Fruit fly (Drosophila melanogaster): ENCODE measurements around the gene Gr93c.

Gene Gr93c

dm6 chr3R:21829487-21829957 lies 15.5 kb downstream of the Gr93c start:
- TF ChIP-seq grn (GFP tag; optimal IDR thresholded peaks at IDR 0.05) (peak; percentile 73), ac (GFP tag; optimal IDR thresholded peaks at IDR 0.05) (no peak), CG8478 (optimal IDR thresholded peaks at IDR 0.05) (no peak), gem (tag; optimal IDR thresholded peaks at IDR 0.05) (no peak), CG4360 (GFP tag; IDR thresholded peaks at IDR 0.05) (peak; percentile 98), btn (GFP tag; optimal IDR thresholded peaks at IDR 0.05) (no peak), Med (GFP tag) (peak; percentile 55), CG3065 (GFP tag; optimal IDR thresholded peaks at IDR 0.05) (no peak), tgo (GFP tag; IDR thresholded peaks at IDR 0.05) (0 out of 3 replicates have a peak, but pooled peaks have one; percentile 1), CG8359 (GFP tag; optimal IDR thresholded peaks at IDR 0.05; ENCODE audit: borderline replicate concordance) (no peak), fd64A (GFP tag; optimal IDR thresholded peaks at IDR 0.05) (no peak), chinmo (GFP tag; IDR thresholded peaks at IDR 0.05; ENCODE audit: partially characterized antibody) (no peak), slou (GFP tag; optimal IDR thresholded peaks at IDR 0.05) (no peak), Mrtf (GFP tag; IDR thresholded peaks at IDR 0.05) (no peak), wor (GFP tag; IDR thresholded peaks at IDR 0.05) (no peak), pb (GFP tag; optimal IDR thresholded peaks at IDR 0.05) (no peak), pita (GFP tag; optimal IDR thresholded peaks at IDR 0.05) (no peak), Blimp-1 (GFP tag; optimal IDR thresholded peaks at IDR 0.05) (no peak), eyg (GFP tag; optimal IDR thresholded peaks at IDR 0.05) (no peak), CG7556 (GFP tag; optimal IDR thresholded peaks at IDR 0.05) (no peak), ems (GFP tag; optimal IDR thresholded peaks at IDR 0.05) (no peak), fu2 (GFP tag; optimal IDR thresholded peaks at IDR 0.05) (no peak), CG18764 (GFP tag; optimal IDR thresholded peaks at IDR 0.05) (no peak), gfzf (GFP tag; optimal IDR thresholded peaks at IDR 0.05) (no peak), Camta (GFP tag; optimal IDR thresholded peaks at IDR 0.05) (no peak), oc (tag; optimal IDR thresholded peaks at IDR 0.05) (peak; percentile 5), sd (tag; optimal IDR thresholded peaks at IDR 0.05) (peak; percentile 15), eve (GFP tag; optimal IDR thresholded peaks at IDR 0.05) (peak in 1 of 2 experiments; percentile 16), fd96Cb (tag; optimal IDR thresholded peaks at IDR 0.05) (no peak), CG10366 (GFP tag; IDR thresholded peaks at IDR 0.05) (no peak), CG15479 (GFP tag; optimal IDR thresholded peaks at IDR 0.05) (peak; percentile 76), wek (GFP tag; optimal IDR thresholded peaks at IDR 0.05) (no peak), yki (optimal IDR thresholded peaks at IDR 0.05) (peak; percentile 36), cas (GFP tag; IDR thresholded peaks at IDR 0.05) (no peak), CG14441 (GFP tag; IDR thresholded peaks at IDR 0.05) (no peak), CG14050 (GFP tag; IDR thresholded peaks at IDR 0.05) (no peak), pan (optimal IDR thresholded peaks at IDR 0.05) (no peak), pan (GFP tag; optimal IDR thresholded peaks at IDR 0.05 in 1 of 2, IDR thresholded peaks at IDR 0.05 in 1 of 2) (no peak), Dll (GFP tag; IDR thresholded peaks at IDR 0.05; ENCODE audit: partially characterized antibody) (0 out of 4 replicates have a peak, but pooled peaks have one; percentile 33), CG3838 (GFP tag; optimal IDR thresholded peaks at IDR 0.05) (peak; percentile 14), tap (tag; optimal IDR thresholded peaks at IDR 0.05) (no peak), CG31388 (GFP tag; optimal IDR thresholded peaks at IDR 0.05) (no peak), D19A (tag; optimal IDR thresholded peaks at IDR 0.05) (peak; percentile 79), ATbp (GFP tag; optimal IDR thresholded peaks at IDR 0.05) (no peak), Pdp1 (GFP tag; optimal IDR thresholded peaks at IDR 0.05) (peak in 1 of 2 experiments; percentile 81), CG8924 (tag; optimal IDR thresholded peaks at IDR 0.05) (no peak), Trl (optimal IDR thresholded peaks at IDR 0.05) (peak; percentile 60 to 78), Trl (GFP tag; optimal IDR thresholded peaks at IDR 0.05) (no peak), ERR (GFP tag; optimal IDR thresholded peaks at IDR 0.05) (no peak), B-H2 (GFP tag; optimal IDR thresholded peaks at IDR 0.05) (no peak), CG4820 (GFP tag; optimal IDR thresholded peaks at IDR 0.05) (no peak), abd-A (tag; optimal IDR thresholded peaks at IDR 0.05) (no peak), ewg (GFP tag; optimal IDR thresholded peaks at IDR 0.05) (peak; percentile 12)

Data from whole organism, embryonic.